Worm (Caenorhabditis elegans): ENCODE measurements around the gene Y70C5B.2.

DNA sequence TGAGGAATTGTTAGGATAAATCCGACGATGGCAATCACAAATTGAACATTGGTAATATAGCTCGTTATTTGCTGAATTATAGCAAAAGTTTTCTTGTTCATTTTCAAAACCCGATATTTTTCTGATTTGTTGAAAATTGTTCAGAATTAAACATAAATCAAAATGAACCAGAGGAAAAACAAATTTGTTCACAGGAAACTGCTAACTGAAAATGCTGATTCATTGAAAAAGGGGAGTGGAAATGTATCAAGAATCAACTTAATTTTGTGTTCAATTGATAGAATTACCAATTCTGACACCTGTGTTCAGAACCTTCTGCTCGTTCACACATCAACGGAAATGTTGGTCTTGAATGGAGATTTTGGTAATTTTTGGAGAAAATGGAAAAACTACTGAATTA is 17.2 kb downstream of the Y70C5B.2 start, which contains the start of gene srw-77:
- TF ChIP-seq sea-2 (GFP tag; IDR thresholded peaks at IDR 0.05) (no peak), Y53G8AR.9 (GFP tag; conservative IDR thresholded peaks at IDR 0.05) (no peak), sptf-2 (GFP tag; optimal IDR thresholded peaks at IDR 0.05) (no peak), snpc-1.3 (tag; optimal IDR thresholded peaks at IDR 0.05; ENCODE audit: insufficient read depth) (no peak), F33H1.4 (GFP tag; IDR thresholded peaks at IDR 0.05) (no peak), ZK185.1 (tag; optimal IDR thresholded peaks at IDR 0.05; ENCODE audit: poor library complexity, severe bottlenecking) (no peak), ama-1 (optimal IDR thresholded peaks at IDR 0.05) (no peak), ama-1 (GFP tag; optimal IDR thresholded peaks at IDR 0.05) (no peak), ccch-3 (GFP tag; optimal IDR thresholded peaks at IDR 0.05) (no peak), cebp-1 (GFP tag; IDR thresholded peaks at IDR 0.05) (no peak), cebp-1 (tag; optimal IDR thresholded peaks at IDR 0.05) (no peak), Y56A3A.18 (GFP tag; IDR thresholded peaks at IDR 0.05) (no peak), K11D2.4 (GFP tag; IDR thresholded peaks at IDR 0.05) (no peak), mel-28 (tag; optimal IDR thresholded peaks at IDR 0.05; ENCODE audit: borderline replicate concordance) (no peak)

All from whole organism, young adult.